Fruit fly (Drosophila melanogaster) whole organism, pupa: Measurements from ENCODE around the gene cher.

Experiments
- CG10348 ChIP-seq: fragments of 200-800 bp; sonication (Bioruptor generic); IDR thresholded peaks from 2 replicates; pipeline ENCODE4 v1.3.6; 2022; ENCODE audit warnings: missing biosample characterization, missing genetic modification characterization
- CG12605 ChIP-seq: fragments of 200-800 bp; sonication (Bioruptor generic); IDR thresholded peaks from 2 replicates; pipeline ENCODE4 v1.3.6; 2022; ENCODE audit warnings: missing biosample characterization, missing genetic modification characterization
- CG13204 ChIP-seq: fragments of 200-800 bp; sonication (Bioruptor generic); optimal IDR thresholded peaks from 2 replicates; lab custom pipeline; 2018; ENCODE audit warnings: missing biosample characterization, mild to moderate bottlenecking, missing genetic modification characterization, moderate library complexity
- CG14655 ChIP-seq: fragments of 200-800 bp; sonication (Bioruptor generic); optimal IDR thresholded peaks from 3 replicates; lab custom pipeline; 2017; ENCODE audit warnings: mild to moderate bottlenecking, missing biosample characterization, missing genetic modification reagents, missing genetic modification characterization
- CG15710 ChIP-seq: fragments of 200-800 bp; sonication (Bioruptor generic); optimal IDR thresholded peaks from 2 replicates; lab custom pipeline; 2018; ENCODE audit warnings: missing biosample characterization, mild to moderate bottlenecking, missing genetic modification characterization, moderate library complexity
- CG17806 ChIP-seq: fragments of 200-800 bp; sonication (Bioruptor generic); optimal IDR thresholded peaks from 2 replicates; lab custom pipeline; 2018; ENCODE audit warnings: missing biosample characterization, mild to moderate bottlenecking, missing genetic modification characterization, moderate library complexity
- CG32121 ChIP-seq: fragments of 200-800 bp; sonication (Bioruptor generic); IDR thresholded peaks from 2 replicates; pipeline ENCODE4 v1.3.6; 2022; ENCODE audit warnings: missing biosample characterization, missing genetic modification characterization
- CG34367 ChIP-seq: fragments of 200-800 bp; sonication (Bioruptor generic); optimal IDR thresholded peaks from 2 replicates; lab custom pipeline; 2018; ENCODE audit warnings: missing biosample characterization, mild to moderate bottlenecking, missing genetic modification characterization
- CG4496 ChIP-seq: fragments of 200-800 bp; sonication (Bioruptor generic); IDR thresholded peaks from 3 replicates; pipeline ENCODE4 v1.3.6; 2022; ENCODE audit warnings: missing biosample characterization, missing genetic modification characterization
- CG8159 ChIP-seq: fragments of 200-800 bp; sonication (Bioruptor generic); optimal IDR thresholded peaks from 3 replicates; lab custom pipeline; 2018; ENCODE audit warnings: missing biosample characterization, mild to moderate bottlenecking, missing genetic modification characterization, moderate library complexity
- CG8301 ChIP-seq: fragments of 200-800 bp; sonication (Bioruptor generic); optimal IDR thresholded peaks from 2 replicates; lab custom pipeline; 2018; ENCODE audit warnings: missing biosample characterization, mild to moderate bottlenecking, missing genetic modification characterization
- CG9948 ChIP-seq: fragments of 200-800 bp; sonication (Bioruptor generic); optimal IDR thresholded peaks from 2 replicates; lab custom pipeline; 2018; ENCODE audit warnings: missing biosample characterization, mild to moderate bottlenecking, missing genetic modification characterization, moderate library complexity
- D1 ChIP-seq: fragments of 200-800 bp; sonication (Bioruptor generic); optimal IDR thresholded peaks from 2 replicates; lab custom pipeline; 2018; ENCODE audit warnings: missing biosample characterization, mild to moderate bottlenecking, missing genetic modification characterization, moderate library complexity
- EcR ChIP-seq: fragments of 200-800 bp; sonication (Bioruptor generic); optimal IDR thresholded peaks from 3 replicates; lab custom pipeline; 2019; ENCODE audit warnings: missing biosample characterization, missing genetic modification characterization, mild to moderate bottlenecking, moderate library complexity, missing genetic modification reagents
- Ets98B ChIP-seq: fragments of 200-800 bp; sonication (Bioruptor generic); IDR thresholded peaks from 2 replicates; pipeline ENCODE4 v1.3.6; 2022; ENCODE audit warnings: missing biosample characterization, missing genetic modification characterization
- Pif1A ChIP-seq: fragments of 200-800 bp; sonication (Bioruptor generic); optimal IDR thresholded peaks from 3 replicates; lab custom pipeline; 2016; ENCODE audit warnings: missing biosample characterization, missing genetic modification characterization
- Pif1B ChIP-seq: fragments of 200-800 bp; sonication (Bioruptor generic); optimal IDR thresholded peaks from 3 replicates; lab custom pipeline; 2016; ENCODE audit warnings: missing biosample characterization, missing genetic modification characterization
- Snoo ChIP-seq: fragments of 200-800 bp; sonication (Bioruptor generic); optimal IDR thresholded peaks from 3 replicates; lab custom pipeline; 2017; ENCODE audit warnings: missing biosample characterization, mild to moderate bottlenecking, missing genetic modification characterization, inconsistent platforms
- fd96Ca ChIP-seq: fragments of 200-800 bp; sonication (Bioruptor generic); IDR thresholded peaks from 3 replicates; pipeline ENCODE4 v1.3.6; 2022; ENCODE audit warnings: missing biosample characterization, missing genetic modification characterization
- gl ChIP-seq: fragments of 200-800 bp; sonication (Bioruptor generic); optimal IDR thresholded peaks from 2 replicates; lab custom pipeline; 2018; ENCODE audit warnings: missing biosample characterization, mild to moderate bottlenecking, missing genetic modification characterization
- rn ChIP-seq: fragments of 200-800 bp; sonication (Bioruptor generic); IDR thresholded peaks from 2 replicates; pipeline ENCODE4 v1.3.6; 2022; ENCODE audit warnings: missing biosample characterization, missing genetic modification characterization

Gene cher

DNA sequence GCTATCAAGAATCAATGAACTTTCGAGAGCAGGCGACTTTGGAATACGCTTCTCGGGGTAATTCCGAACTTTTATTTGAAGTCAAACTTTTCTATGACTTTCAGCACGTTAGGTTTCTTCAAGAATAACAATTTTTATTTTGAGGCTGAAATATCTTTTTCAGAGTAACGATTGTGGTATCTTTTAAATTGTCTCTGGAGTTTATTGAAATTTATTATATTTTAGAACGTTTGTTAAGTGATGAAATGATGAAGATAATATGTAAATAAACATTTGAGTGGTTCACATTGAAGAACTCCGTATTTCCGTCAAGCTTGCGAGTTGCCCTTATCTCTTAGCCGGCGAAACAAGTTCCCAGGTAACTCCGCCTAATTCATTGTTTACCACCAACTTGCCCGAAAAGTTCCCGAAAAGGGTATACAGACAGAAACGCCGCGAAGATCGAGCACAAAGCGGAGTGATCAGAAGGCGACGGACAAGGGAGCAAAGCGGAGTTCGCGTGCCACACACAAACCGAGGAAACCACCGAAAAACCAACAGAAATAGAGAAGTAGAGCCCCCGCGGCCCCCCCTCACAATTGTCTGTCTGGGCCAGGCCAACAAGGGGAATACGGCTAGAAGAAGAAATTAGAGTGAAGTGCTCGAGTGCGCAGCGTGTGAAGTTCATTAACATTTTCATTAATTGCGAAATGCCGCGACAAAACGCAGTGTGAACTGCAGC is 7.4 kb downstream of the cher start:
- TF ChIP-seq Snoo (tag; lab: Kevin White, UChicago), result peak; percentile 66
- TF ChIP-seq EcR (GFP tag; lab: Kevin White, UChicago), result peak; percentile 80
- 0 out of 3 replicates have a peak, but pooled peaks have one; percentile 47 for TF ChIP-seq fd96Ca (GFP tag; lab: Robert Waterston, UW)
- TF ChIP-seq CG12605 (GFP tag; lab: Robert Waterston, UW), result no peak
- TF ChIP-seq CG13204 (GFP tag; lab: Kevin White, UChicago), result peak; percentile 6
- peak; percentile 63 for TF ChIP-seq CG8159 (tag; lab: Kevin White, UChicago)
- TF ChIP-seq CG34367 (tag; lab: Kevin White, UChicago), result peak; percentile 52
- TF ChIP-seq CG10348 (GFP tag; lab: Robert Waterston, UW), result no peak
- TF ChIP-seq CG9948 (tag; lab: Kevin White, UChicago), result peak; percentile 56
- peak; percentile 36; the same call in 1 of the 3 replicates for TF ChIP-seq CG4496 (GFP tag; lab: Robert Waterston, UW)
- no peak for TF ChIP-seq Ets98B
- peak; percentile 12 for TF ChIP-seq Pif1A
- no peak for TF ChIP-seq rn (GFP tag; lab: Robert Waterston, UW)
- TF ChIP-seq D1 (tag; lab: Kevin White, UChicago), result no peak
- peak; percentile 69 for TF ChIP-seq CG15710 (tag; lab: Kevin White, UChicago)
- TF ChIP-seq Pif1B (GFP tag; lab: Kevin White, UChicago), result peak; percentile 32
- TF ChIP-seq CG14655 (GFP tag; lab: Kevin White, UChicago), result peak; percentile 60
- TF ChIP-seq gl (tag; lab: Kevin White, UChicago), result no peak
- TF ChIP-seq CG8301 (tag; lab: Kevin White, UChicago), result peak; percentile 37
- no peak for TF ChIP-seq CG32121
- peak; percentile 7 for TF ChIP-seq CG17806
- TF ChIP-seq, all 21 proteins: peak for 14

DNA sequence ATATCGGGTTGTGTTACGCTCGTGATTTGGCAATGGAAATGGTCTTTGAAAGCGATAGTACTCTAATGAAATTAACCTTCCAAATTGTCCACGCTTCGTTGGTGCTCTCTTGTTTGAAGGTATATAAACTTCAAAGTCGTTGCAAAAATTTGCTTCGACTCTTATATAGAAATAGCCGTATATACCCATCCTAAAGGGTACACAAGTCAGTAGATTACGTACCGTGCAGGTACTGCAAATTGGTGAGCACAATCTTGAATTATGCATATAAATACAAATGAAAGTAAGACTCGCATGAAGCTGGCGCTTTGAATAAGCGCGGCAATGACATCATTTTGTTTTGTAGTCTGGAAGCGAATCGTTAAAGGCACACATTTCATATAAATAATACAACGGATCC is 9.0 kb downstream of the cher start:
- TF ChIP-seq CG17806 (peak; percentile 14), CG9948 (tag; lab: Kevin White, UChicago) (no peak), Pif1A (no peak), CG10348 (GFP tag; lab: Robert Waterston, UW) (no peak), EcR (GFP tag; lab: Kevin White, UChicago) (no peak), CG8301 (tag; lab: Kevin White, UChicago) (no peak), CG4496 (GFP tag; lab: Robert Waterston, UW) (peak; percentile 46; the same call in 2 of the 3 replicates), CG12605 (GFP tag; lab: Robert Waterston, UW) (no peak), Snoo (tag; lab: Kevin White, UChicago) (no peak), CG8159 (tag; lab: Kevin White, UChicago) (peak; percentile 43), Ets98B (no peak), gl (tag; lab: Kevin White, UChicago) (no peak), CG32121 (no peak), CG34367 (tag; lab: Kevin White, UChicago) (no peak), D1 (tag; lab: Kevin White, UChicago) (no peak), Pif1B (GFP tag; lab: Kevin White, UChicago) (no peak), rn (GFP tag; lab: Robert Waterston, UW) (no peak), fd96Ca (GFP tag; lab: Robert Waterston, UW) (no peak)

DNA sequence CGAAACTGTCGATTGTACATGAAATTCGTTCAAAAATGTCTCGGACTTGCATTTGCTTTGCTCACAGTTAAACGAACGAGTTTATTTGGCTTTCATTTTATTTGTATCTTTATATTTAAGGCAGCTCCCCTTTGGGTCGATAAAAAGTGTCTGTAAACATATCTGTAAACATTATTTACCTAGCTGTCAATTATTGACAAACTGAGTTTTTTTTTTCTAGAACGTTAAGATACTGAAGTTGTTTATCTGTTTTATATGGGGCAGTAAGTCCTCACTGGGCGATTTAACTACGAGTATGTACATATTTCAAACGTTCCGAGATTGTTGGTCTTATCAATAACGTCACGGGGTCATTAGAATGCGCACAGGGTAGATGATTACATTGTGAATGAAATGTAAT is 9.5 kb downstream of the cher start:
- TF ChIP-seq Pif1B (GFP tag; lab: Kevin White, UChicago), result no peak
- TF ChIP-seq D1 (tag; lab: Kevin White, UChicago), result no peak
- TF ChIP-seq CG13204 (GFP tag; lab: Kevin White, UChicago), result no peak
- no peak for TF ChIP-seq CG9948 (tag; lab: Kevin White, UChicago)
- TF ChIP-seq CG8159 (tag; lab: Kevin White, UChicago), result no peak
- no peak for TF ChIP-seq Pif1A
- no peak for TF ChIP-seq CG4496 (GFP tag; lab: Robert Waterston, UW)
- no peak for TF ChIP-seq CG14655 (GFP tag; lab: Kevin White, UChicago)
- no peak for TF ChIP-seq Ets98B
- no peak for TF ChIP-seq Snoo (tag; lab: Kevin White, UChicago)
- TF ChIP-seq CG12605 (GFP tag; lab: Robert Waterston, UW), result no peak
- no peak for TF ChIP-seq CG10348 (GFP tag; lab: Robert Waterston, UW)
- TF ChIP-seq rn (GFP tag; lab: Robert Waterston, UW), result no peak
- TF ChIP-seq CG34367 (tag; lab: Kevin White, UChicago), result no peak

DNA sequence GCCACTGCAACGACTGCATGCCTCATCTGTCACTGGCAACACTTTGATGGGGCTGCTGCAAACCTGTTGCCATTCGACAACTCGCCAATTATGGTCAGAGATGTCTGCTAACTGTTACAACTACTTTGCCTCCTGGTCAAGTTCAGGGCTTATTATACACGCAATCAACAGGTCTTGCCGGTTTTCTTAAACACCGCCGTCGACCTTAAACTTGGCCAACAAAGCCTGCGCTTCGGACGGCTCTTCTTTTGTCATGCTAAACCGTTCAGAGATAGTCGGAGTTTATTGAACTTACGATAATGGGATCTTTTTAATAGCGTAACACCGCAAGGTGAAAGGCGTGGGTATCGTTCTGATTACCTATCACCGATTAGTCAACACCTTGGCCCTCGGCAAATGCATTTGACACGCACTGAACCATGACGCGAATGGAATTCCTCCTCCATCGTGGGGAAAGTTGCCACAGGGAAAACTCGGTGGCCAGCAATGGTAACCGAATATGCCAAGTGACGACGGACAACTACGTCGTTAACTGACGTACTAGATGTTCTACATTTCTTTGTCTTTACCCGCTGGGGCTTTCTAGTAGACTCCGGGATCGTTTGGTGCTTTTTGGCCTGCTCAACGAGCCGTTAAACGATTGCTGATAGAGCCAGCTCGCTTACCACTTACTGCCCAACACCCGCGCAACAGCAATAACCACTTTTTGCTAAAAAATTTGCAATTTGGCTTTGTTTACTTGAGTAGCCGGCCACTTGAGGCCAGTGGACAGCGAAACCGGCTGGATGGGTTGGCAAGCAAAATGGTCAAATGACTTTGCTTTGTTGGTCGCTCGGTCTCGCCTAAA is 14.1 kb downstream of the cher start:
- TF ChIP-seq gl (tag; lab: Kevin White, UChicago) (no peak), CG8159 (tag; lab: Kevin White, UChicago) (no peak), fd96Ca (GFP tag; lab: Robert Waterston, UW) (no peak), rn (GFP tag; lab: Robert Waterston, UW) (no peak), CG14655 (GFP tag; lab: Kevin White, UChicago) (no peak), EcR (GFP tag; lab: Kevin White, UChicago) (peak; percentile 96), CG4496 (GFP tag; lab: Robert Waterston, UW) (no peak)

DNA sequence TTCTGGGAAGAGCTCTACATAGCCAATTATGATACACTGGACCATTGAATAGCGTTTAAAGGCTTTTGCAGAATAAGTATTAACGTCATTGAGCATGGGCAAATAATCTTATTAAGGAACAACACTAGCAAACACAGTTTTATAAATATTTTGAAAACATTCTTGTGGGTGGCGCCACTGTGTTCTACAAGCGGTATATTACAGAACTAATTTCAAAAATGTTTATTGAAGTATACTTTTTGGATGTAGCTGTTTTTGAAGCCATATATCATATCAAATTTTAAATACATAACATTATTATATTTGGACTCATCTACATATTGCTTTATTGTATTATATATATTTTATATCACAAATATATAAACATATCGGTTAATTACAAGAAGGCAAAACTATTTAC is 16.3 kb downstream of the cher start:
- TF ChIP-seq gl (tag; lab: Kevin White, UChicago) (no peak), CG8159 (tag; lab: Kevin White, UChicago) (no peak), Pif1B (GFP tag; lab: Kevin White, UChicago) (no peak), CG13204 (GFP tag; lab: Kevin White, UChicago) (no peak), Ets98B (no peak), CG15710 (tag; lab: Kevin White, UChicago) (no peak), CG12605 (GFP tag; lab: Robert Waterston, UW) (no peak)
